Worm (Caenorhabditis elegans) whole organism, L4 larva: ENCODE data around the gene eral-1.

ENCODE experiments used
- F37D6.2 ChIP-seq: sonication (generic microtip); optimal IDR thresholded peaks from 2 replicates; lab custom pipeline; 2016; ENCODE audit warnings: mild to moderate bottlenecking, missing genetic modification characterization, missing compliant biosample characterization
- T20F7.1 ChIP-seq: fragments of 200-800 bp; sonication (Bioruptor generic); optimal IDR thresholded peaks from 2 replicates; lab custom pipeline; 2018; ENCODE audit warnings: mild to moderate bottlenecking, missing genetic modification characterization, missing compliant biosample characterization
- T26A8.4 ChIP-seq: fragments of 200-800 bp; sonication (Bioruptor generic); IDR thresholded peaks from 2 replicates; pipeline ENCODE4 v1.3.6; 2022; ENCODE audit warnings: missing genetic modification characterization, missing compliant biosample characterization
- Y48G9A.11 ChIP-seq: fragments of 200-800 bp; sonication (Bioruptor generic); IDR thresholded peaks from 2 replicates; pipeline ENCODE4 v1.3.6; 2022; ENCODE audit warnings: missing genetic modification reagents, missing genetic modification characterization, missing compliant biosample characterization
- Y5F2A.4 ChIP-seq: fragments of 200-800 bp; sonication (Bioruptor generic); optimal IDR thresholded peaks from 2 replicates; lab custom pipeline; 2018; ENCODE audit warnings: mild to moderate bottlenecking, missing genetic modification characterization, missing compliant biosample characterization
- Y75B8A.6 ChIP-seq: fragments of 200-800 bp; sonication (Bioruptor generic); IDR thresholded peaks from 2 replicates; pipeline ENCODE4 v1.3.6; 2022; ENCODE audit warnings: missing genetic modification reagents, missing genetic modification characterization, missing compliant biosample characterization
- ZK337.2 ChIP-seq: fragments of 200-800 bp; sonication (Bioruptor generic); IDR thresholded peaks from 2 replicates; pipeline ENCODE4 v1.3.6; 2022; ENCODE audit warnings: missing genetic modification reagents, missing genetic modification characterization, missing compliant biosample characterization
- aha-1 ChIP-seq: fragments of 150-350 bp; peaks from one replicate; lab custom pipeline; 2014; ENCODE audit warnings: missing biosample characterization, missing genetic modification characterization
- attf-4 ChIP-seq: sonication (generic microtip); optimal IDR thresholded peaks from 3 replicates; lab custom pipeline; 2017; ENCODE audit warnings: missing biosample characterization, missing genetic modification characterization
- ceh-20 ChIP-seq: fragments of 200-800 bp; sonication (Bioruptor generic); IDR thresholded peaks from 2 replicates; pipeline ENCODE4 v1.3.6; 2022; ENCODE audit warnings: missing genetic modification reagents, missing genetic modification characterization, missing compliant biosample characterization
- ctbp-1 ChIP-seq: fragments of 200-800 bp; sonication (Bioruptor generic); IDR thresholded peaks from 2 replicates; pipeline ENCODE4 v1.3.6; 2022; ENCODE audit warnings: missing genetic modification reagents, missing genetic modification characterization, missing compliant biosample characterization
- daf-12 ChIP-seq: fragments of 150-350 bp; optimal IDR thresholded peaks from 2 replicates; lab custom pipeline; 2014; ENCODE audit warnings: missing biosample characterization, missing genetic modification reagents, missing genetic modification characterization
- dmd-8 ChIP-seq: fragments of 200-800 bp; sonication (Bioruptor generic); IDR thresholded peaks from 2 replicates; pipeline ENCODE4 v1.3.6; 2022; ENCODE audit warnings: missing genetic modification characterization, missing compliant biosample characterization
- dpl-1 ChIP-seq: fragments of 150-350 bp; optimal IDR thresholded peaks from 2 replicates; lab custom pipeline; 2014; ENCODE audit warnings: missing biosample characterization, missing genetic modification reagents, missing genetic modification characterization
- dve-1 ChIP-seq: sonication (generic microtip); optimal IDR thresholded peaks from 2 replicates; lab custom pipeline; 2017; ENCODE audit warnings: antibody characterized with exemption, mild to moderate bottlenecking, missing genetic modification characterization, missing compliant biosample characterization; ENCODE audit not compliant: insufficient read depth
- fos-1 ChIP-seq: fragments of 150-350 bp; optimal IDR thresholded peaks from 2 replicates; lab custom pipeline; 2014; ENCODE audit warnings: missing biosample characterization, missing genetic modification characterization
- hif-1 ChIP-seq, 2 experiments: sonication (generic microtip); optimal IDR thresholded peaks; 2 replicates each; lab custom pipeline; 2016 to 2017; ENCODE audit warnings: missing compliant biosample characterization in 2 of 2, missing genetic modification characterization in 2 of 2, missing genetic modification reagents in 2 of 2, missing genotype in 2 of 2, mild to moderate bottlenecking in 1 of 2
- hlh-30 ChIP-seq: sonication (generic microtip); optimal IDR thresholded peaks from 2 replicates; lab custom pipeline; 2017; ENCODE audit warnings: antibody characterized with exemption, mild to moderate bottlenecking, missing genetic modification characterization, missing compliant biosample characterization; ENCODE audit not compliant: insufficient read depth
- hmg-1.1 ChIP-seq: fragments of 200-800 bp; sonication (Bioruptor generic); IDR thresholded peaks from 2 replicates; pipeline ENCODE4 v1.3.6; 2022; ENCODE audit warnings: missing genetic modification reagents, missing genetic modification characterization, missing compliant biosample characterization
- lim-7 ChIP-seq: fragments of 200-800 bp; sonication (Bioruptor generic); IDR thresholded peaks from 2 replicates; pipeline ENCODE4 v1.3.6; 2022; ENCODE audit warnings: missing genetic modification characterization, missing compliant biosample characterization
- lin-15B ChIP-seq: fragments of 150-350 bp; sonication (generic microtip); optimal IDR thresholded peaks from 3 replicates; lab custom pipeline; 2014; ENCODE audit warnings: missing biosample characterization, missing genetic modification characterization
- lin-38 ChIP-seq: fragments of 200-800 bp; sonication (Bioruptor generic); IDR thresholded peaks from 2 replicates; pipeline ENCODE4 v1.3.6; 2022; ENCODE audit warnings: missing genetic modification reagents, missing genetic modification characterization, missing compliant biosample characterization
- lin-39 ChIP-seq: fragments of 150-350 bp; optimal IDR thresholded peaks from 2 replicates; lab custom pipeline; 2014; ENCODE audit warnings: missing biosample characterization, missing genetic modification reagents, missing genetic modification characterization
- lir-3 ChIP-seq: sonication (generic microtip); optimal IDR thresholded peaks from 2 replicates; lab custom pipeline; 2016; ENCODE audit warnings: mild to moderate bottlenecking, missing genetic modification characterization, missing compliant biosample characterization
- lsy-2 ChIP-seq, 2 experiments: fragments of 150-350 bp in 1 of 2; sonication (generic microtip) in 1 of 2; optimal IDR thresholded peaks; 2 replicates each; lab custom pipeline; 2014 to 2017; ENCODE audit warnings: missing biosample characterization in 2 of 2, missing genetic modification characterization in 2 of 2
- madf-5 ChIP-seq, 2 experiments: fragments of 200-800 bp; sonication (Bioruptor generic); IDR thresholded peaks; 2 replicates each; pipeline ENCODE4 v1.3.6; 2022; ENCODE audit warnings: missing compliant biosample characterization in 2 of 2, missing genetic modification characterization in 2 of 2
- mdl-1 ChIP-seq, 2 experiments: fragments of 150-350 bp in 1 of 2; sonication (generic microtip) in 1 of 2; optimal IDR thresholded peaks; 2 replicates each; lab custom pipeline; 2014 to 2017; ENCODE audit warnings: missing biosample characterization in 2 of 2, missing genetic modification characterization in 2 of 2
- mdt-29 ChIP-seq: fragments of 200-800 bp; sonication (Bioruptor generic); IDR thresholded peaks from 2 replicates; pipeline ENCODE4 v1.3.6; 2022; ENCODE audit warnings: missing genetic modification reagents, missing genetic modification characterization, missing compliant biosample characterization
- mes-2 ChIP-seq: sonication (generic microtip); optimal IDR thresholded peaks from 2 replicates; lab custom pipeline; 2016; ENCODE audit warnings: missing genotype, mild to moderate bottlenecking, missing genetic modification characterization, missing compliant biosample characterization; ENCODE audit not compliant: poor library complexity, severe bottlenecking
- nhr-10 ChIP-seq: fragments of 150-350 bp; optimal IDR thresholded peaks from 2 replicates; lab custom pipeline; 2014; ENCODE audit warnings: missing biosample characterization, missing genetic modification characterization
- nhr-102 ChIP-seq: sonication (generic microtip); optimal IDR thresholded peaks from 2 replicates; lab custom pipeline; 2016; ENCODE audit warnings: mild to moderate bottlenecking, missing genetic modification characterization, moderate library complexity, missing compliant biosample characterization
- nhr-111 ChIP-seq: fragments of 200-800 bp; sonication (Bioruptor generic); optimal IDR thresholded peaks from 2 replicates; lab custom pipeline; 2018; ENCODE audit warnings: mild to moderate bottlenecking, missing genetic modification characterization, missing compliant biosample characterization
- nhr-237 ChIP-seq: sonication (generic microtip); optimal IDR thresholded peaks from 2 replicates; lab custom pipeline; 2017; ENCODE audit warnings: missing biosample characterization, missing genetic modification characterization
- nhr-28 ChIP-seq: fragments of 150-350 bp; optimal IDR thresholded peaks from 2 replicates; lab custom pipeline; 2014; ENCODE audit warnings: missing biosample characterization, missing genetic modification characterization
- nhr-41 ChIP-seq: fragments of 200-800 bp; sonication (Bioruptor generic); IDR thresholded peaks from 2 replicates; pipeline ENCODE4 v1.3.6; 2022; ENCODE audit warnings: missing genetic modification reagents, missing genetic modification characterization, missing compliant biosample characterization
- nhr-42 ChIP-seq: fragments of 200-800 bp; sonication (Bioruptor generic); IDR thresholded peaks from 2 replicates; pipeline ENCODE4 v1.3.6; 2022; ENCODE audit warnings: missing genetic modification characterization, missing compliant biosample characterization
- nhr-48 ChIP-seq: sonication (generic microtip); optimal IDR thresholded peaks from 2 replicates; lab custom pipeline; 2016; ENCODE audit warnings: mild to moderate bottlenecking, missing genetic modification characterization, missing compliant biosample characterization
- nhr-6 ChIP-seq: fragments of 150-350 bp; optimal IDR thresholded peaks from 2 replicates; lab custom pipeline; 2014; ENCODE audit warnings: missing biosample characterization, missing genetic modification characterization
- pha-4 ChIP-seq, 2 experiments: fragments of 150-350 bp in 1 of 2; fragments of 200-800 bp in 1 of 2; sonication (Bioruptor generic) in 1 of 2; IDR thresholded peaks in 1 of 2; optimal IDR thresholded peaks in 1 of 2; 2 replicates each; pipeline versions ENCODE4 v1.3.6 to Lab custom; 2014 to 2022; ENCODE audit warnings: missing genetic modification characterization in 2 of 2, missing genetic modification reagents in 2 of 2, missing biosample characterization in 1 of 2, missing compliant biosample characterization in 1 of 2
- pqm-1 ChIP-seq: sonication (generic microtip); optimal IDR thresholded peaks from 2 replicates; lab custom pipeline; 2017; ENCODE audit warnings: missing biosample characterization, missing genetic modification characterization
- set-16 ChIP-seq: fragments of 200-800 bp; sonication (Bioruptor generic); IDR thresholded peaks from 2 replicates; pipeline ENCODE4 v1.3.6; 2022; ENCODE audit warnings: missing genetic modification reagents, missing genetic modification characterization, missing compliant biosample characterization
- skn-1 ChIP-seq: fragments of 150-350 bp; optimal IDR thresholded peaks from 2 replicates; lab custom pipeline; 2014; ENCODE audit warnings: missing biosample characterization, missing genetic modification characterization
- snpc-1.2 ChIP-seq: fragments of 200-800 bp; sonication (Bioruptor generic); IDR thresholded peaks from 2 replicates; pipeline ENCODE4 v1.3.6; 2022; ENCODE audit warnings: missing genetic modification reagents, missing genetic modification characterization, missing compliant biosample characterization
- spr-1 ChIP-seq: sonication (generic microtip); optimal IDR thresholded peaks from 2 replicates; lab custom pipeline; 2016; ENCODE audit warnings: mild to moderate bottlenecking, missing genetic modification characterization, missing compliant biosample characterization
- unc-39 ChIP-seq: sonication (generic microtip); optimal IDR thresholded peaks from 2 replicates; lab custom pipeline; 2017; ENCODE audit warnings: missing biosample characterization, missing genetic modification characterization
- unc-62 ChIP-seq, 3 experiments: fragments of 150-350 bp in 1 of 3; sonication (generic microtip); optimal IDR thresholded peaks in 2 of 3; peaks in 1 of 3; 1 replicate in 1 of 3; 2 replicates in 2 of 3; lab custom pipeline; 2014 to 2017; ENCODE audit warnings: missing biosample characterization in 3 of 3, missing genetic modification characterization in 3 of 3, missing genetic modification reagents in 3 of 3, missing genotype in 1 of 3
- vab-7 ChIP-seq: fragments of 200-800 bp; sonication (Bioruptor generic); IDR thresholded peaks from 2 replicates; pipeline ENCODE4 v1.3.6; 2022; ENCODE audit warnings: missing genetic modification reagents, missing genetic modification characterization, missing compliant biosample characterization
- zag-1 ChIP-seq: fragments of 150-350 bp; optimal IDR thresholded peaks from 2 replicates; lab custom pipeline; 2014; ENCODE audit warnings: missing biosample characterization, missing genetic modification characterization
- zfp-3 ChIP-seq: fragments of 200-800 bp; sonication (Bioruptor generic); conservative IDR thresholded peaks from 2 replicates; pipeline ENCODE4 v1.3.6; 2022; ENCODE audit warnings: missing genetic modification reagents, missing genetic modification characterization, missing compliant biosample characterization
- ztf-11 ChIP-seq: fragments of 150-350 bp; optimal IDR thresholded peaks from 2 replicates; lab custom pipeline; 2014; ENCODE audit warnings: missing biosample characterization, missing genetic modification characterization

Gene eral-1

DNA sequence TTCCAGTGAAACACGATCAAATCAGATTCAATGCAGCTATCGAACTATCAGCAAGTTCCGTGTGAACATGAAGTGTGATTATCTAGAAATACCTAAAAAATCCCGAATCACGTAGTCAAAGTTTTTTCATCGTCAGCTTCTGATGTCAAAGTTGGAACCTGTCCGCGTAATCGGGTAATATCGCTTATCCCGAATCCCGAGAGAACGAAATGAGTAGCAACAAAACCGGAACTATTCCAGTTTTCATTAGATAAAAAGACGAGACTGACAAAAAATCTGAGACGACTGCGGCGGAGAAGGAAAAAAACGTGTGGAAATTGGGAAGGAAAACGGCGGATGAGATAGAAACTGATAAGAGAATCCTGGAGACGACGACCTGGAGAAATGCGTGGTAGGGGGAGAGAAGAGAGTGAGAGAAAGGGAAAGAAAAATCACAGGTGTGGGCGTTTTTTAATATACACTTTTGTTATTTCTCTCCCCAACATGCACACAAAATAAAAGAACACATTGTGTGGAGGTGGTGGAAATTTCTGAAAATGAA is 30.5 kb upstream of the eral-1 start:
- TF ChIP-seq hif-1 (tag; optimal IDR thresholded peaks at IDR 0.05; lab: Kevin White, UChicago) (peak in 1 of 2 experiments; percentile 0), dpl-1 (GFP tag; lab: Kevin White, UChicago) (no peak), daf-12 (tag; lab: Kevin White, UChicago) (no peak), hlh-30 (tag; lab: Kevin White, UChicago) (peak; percentile 34), madf-5 (GFP tag; IDR thresholded peaks at IDR 0.05; lab: Robert Waterston, UW) (no peak), Y48G9A.11 (no peak), ztf-11 (tag; lab: Kevin White, UChicago) (no peak), nhr-10 (no peak), mes-2 (tag; lab: Kevin White, UChicago) (peak; percentile 17), lin-38 (GFP tag; lab: Robert Waterston, UW) (peak; percentile 7; the same call in 1 of the 2 replicates), fos-1 (tag; lab: Kevin White, UChicago) (no peak), lsy-2 (tag; optimal IDR thresholded peaks at IDR 0.05; lab: Kevin White, UChicago) (peak in 1 of 2 experiments; percentile 9), ZK337.2 (no peak), pha-4 (GFP tag; IDR thresholded peaks at IDR 0.05; lab: Robert Waterston, UW) (no peak), pha-4 (tag; optimal IDR thresholded peaks at IDR 0.05; lab: Kevin White, UChicago) (no peak), lim-7 (GFP tag; lab: Robert Waterston, UW) (no peak), aha-1 (no peak), pqm-1 (tag; lab: Kevin White, UChicago) (peak; percentile 41), lir-3 (tag; lab: Kevin White, UChicago) (no peak), nhr-41 (no peak), spr-1 (tag; lab: Kevin White, UChicago) (no peak), nhr-6 (tag; lab: Kevin White, UChicago) (no peak), T20F7.1 (GFP tag; lab: Kevin White, UChicago) (no peak), dmd-8 (GFP tag; lab: Robert Waterston, UW) (no peak), snpc-1.2 (GFP tag; lab: Robert Waterston, UW) (no peak), zfp-3 (GFP tag; lab: Robert Waterston, UW) (no peak), unc-39 (tag; lab: Kevin White, UChicago) (no peak), dve-1 (tag; lab: Kevin White, UChicago) (peak; percentile 3), nhr-48 (peak; percentile 35), nhr-42 (GFP tag; lab: Robert Waterston, UW) (no peak), Y75B8A.6 (no peak), zag-1 (tag; lab: Kevin White, UChicago) (no peak), nhr-237 (no peak), Y5F2A.4 (GFP tag; lab: Kevin White, UChicago) (no peak), mdt-29 (GFP tag; lab: Robert Waterston, UW) (no peak), nhr-111 (GFP tag; lab: Kevin White, UChicago) (no peak), ctbp-1 (GFP tag; lab: Robert Waterston, UW) (no peak), T26A8.4 (GFP tag; lab: Robert Waterston, UW) (no peak), unc-62 (GFP tag; optimal IDR thresholded peaks at IDR 0.05 in 1 of 2; lab: Kevin White, UChicago) (peak in 1 of 2 experiments; percentile 91), unc-62 (tag; optimal IDR thresholded peaks at IDR 0.05; lab: Kevin White, UChicago) (no peak), nhr-28 (tag; lab: Kevin White, UChicago) (peak; percentile 66), lin-15B (tag; lab: Kevin White, UChicago) (no peak), vab-7 (GFP tag; lab: Robert Waterston, UW) (no peak), hmg-1.1 (GFP tag; lab: Robert Waterston, UW) (no peak; the same call in 1 of the 2 replicates), F37D6.2 (tag; lab: Kevin White, UChicago) (no peak), attf-4 (no peak), set-16 (GFP tag; lab: Robert Waterston, UW) (no peak), nhr-102 (tag; lab: Kevin White, UChicago) (no peak), skn-1 (tag; lab: Kevin White, UChicago) (no peak), ceh-20 (GFP tag; lab: Robert Waterston, UW) (no peak), mdl-1 (tag; optimal IDR thresholded peaks at IDR 0.05; lab: Kevin White, UChicago) (peak in 1 of 2 experiments; percentile 60), lin-39 (tag; lab: Kevin White, UChicago) (no peak)
